Worm (Caenorhabditis elegans): Measurements from ENCODE around the gene akap-1.

- TF ChIP-seq nhr-237 (tag; optimal IDR thresholded peaks at IDR 0.05) (no peak), nhr-23 (tag; optimal IDR thresholded peaks at IDR 0.05) (no peak), nhr-12 (tag; optimal IDR thresholded peaks at IDR 0.05) (no peak), egl-27 (tag; optimal IDR thresholded peaks at IDR 0.05) (no peak), snpc-4 (tag; optimal IDR thresholded peaks at IDR 0.05) (no peak)
Observed at ce11 chrIII:6315515-6315914, 37.7 kb upstream of the akap-1 start.
